Fruit fly (Drosophila melanogaster) whole organism, embryonic: ENCODE results near the gene lawc.

ENCODE experiments used
- CG12155 ChIP-seq: fragments of 200-800 bp; sonication (Bioruptor generic); optimal IDR thresholded peaks from 3 replicates; lab custom pipeline; 2016; ENCODE audit warnings: missing biosample characterization, missing genetic modification characterization
- CG15479 ChIP-seq: fragments of 200-800 bp; sonication (Bioruptor generic); optimal IDR thresholded peaks from 3 replicates; lab custom pipeline; 2019; ENCODE audit warnings: missing biosample characterization, mild to moderate bottlenecking, missing genetic modification characterization, moderate library complexity
- CG4360 ChIP-seq: fragments of 200-800 bp; sonication (Bioruptor generic); IDR thresholded peaks from 2 replicates; pipeline ENCODE4 v1.3.6; 2022; ENCODE audit warnings: missing biosample characterization, missing genetic modification characterization
- CG6854 ChIP-seq: fragments of 200-800 bp; sonication (Bioruptor generic); optimal IDR thresholded peaks from 3 replicates; lab custom pipeline; 2017; ENCODE audit warnings: missing biosample characterization, mild to moderate bottlenecking, missing genetic modification characterization
- CHES-1-like ChIP-seq: fragments of 200-800 bp; sonication (Bioruptor generic); optimal IDR thresholded peaks from 2 replicates; lab custom pipeline; 2016; ENCODE audit warnings: missing biosample characterization, missing genetic modification characterization
- CTCF ChIP-seq: fragments of 200-800 bp; sonication (Bioruptor generic); optimal IDR thresholded peaks from 2 replicates; lab custom pipeline; 2017; ENCODE audit warnings: missing biosample characterization, mild to moderate bottlenecking, missing genetic modification characterization, moderate library complexity
- Gug ChIP-seq: fragments of 200-800 bp; sonication (Bioruptor generic); IDR thresholded peaks from 4 replicates; pipeline ENCODE4 v1.3.6; 2022; ENCODE audit warnings: missing biosample characterization, missing genetic modification characterization
- HmgZ ChIP-seq: fragments of 200-800 bp; sonication (Bioruptor generic); optimal IDR thresholded peaks from 2 replicates; lab custom pipeline; 2018; ENCODE audit warnings: missing biosample characterization, mild to moderate bottlenecking, missing genetic modification characterization
- Ssrp ChIP-seq: fragments of 200-800 bp; sonication (Bioruptor generic); optimal IDR thresholded peaks from 2 replicates; lab custom pipeline; 2018; ENCODE audit warnings: missing biosample characterization, mild to moderate bottlenecking, missing genetic modification characterization, moderate library complexity
- bab2 ChIP-seq: fragments of 200-800 bp; sonication (Bioruptor generic); optimal IDR thresholded peaks from 2 replicates; lab custom pipeline; 2016; ENCODE audit warnings: missing biosample characterization, missing genetic modification characterization
- sens-2 ChIP-seq: fragments of 200-800 bp; sonication (Bioruptor generic); IDR thresholded peaks from 2 replicates; pipeline ENCODE4 v1.3.6; 2022; ENCODE audit warnings: missing biosample characterization, missing genetic modification characterization
- sr ChIP-seq: fragments of 200-800 bp; sonication (Bioruptor generic); IDR thresholded peaks from 3 replicates; pipeline ENCODE4 v1.3.6; 2022; ENCODE audit warnings: missing biosample characterization, missing genetic modification characterization
- unpg ChIP-seq: fragments of 200-800 bp; sonication (Bioruptor generic); optimal IDR thresholded peaks from 3 replicates; lab custom pipeline; 2018; ENCODE audit warnings: missing biosample characterization, mild to moderate bottlenecking, missing genetic modification characterization, moderate library complexity

DNA sequence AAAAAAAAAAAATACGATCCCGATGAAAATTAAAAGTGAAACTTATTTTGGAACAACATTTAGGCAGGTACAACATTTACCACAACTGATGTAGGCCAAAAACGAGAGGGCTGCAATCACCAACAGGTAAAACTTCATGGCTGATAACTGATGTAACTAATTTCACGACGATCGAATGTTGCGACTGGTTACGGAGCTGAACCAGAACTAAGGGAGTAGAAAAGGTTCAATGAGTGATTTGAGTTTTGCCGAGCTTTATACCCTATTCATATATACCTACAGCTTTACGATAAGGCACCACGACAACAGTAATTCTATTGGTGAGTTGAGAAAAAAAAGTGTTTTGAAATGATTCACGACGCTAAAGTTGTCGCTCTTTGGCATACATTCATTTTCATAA is 49.2 kb upstream of the lawc start, which contains the start of gene CG15347:
- TF ChIP-seq sens-2 (GFP tag; lab: Robert Waterston, UW) (no peak), bab2 (GFP tag; lab: Kevin White, UChicago) (no peak), CHES-1-like (no peak), Gug (GFP tag; lab: Robert Waterston, UW) (no peak), unpg (GFP tag; lab: Kevin White, UChicago) (no peak), CG4360 (GFP tag; lab: Robert Waterston, UW) (no peak), CG15479 (GFP tag; lab: Kevin White, UChicago) (no peak), CG6854 (GFP tag; lab: Kevin White, UChicago) (no peak), CG12155 (GFP tag; lab: Kevin White, UChicago) (no peak), sr (GFP tag; lab: Robert Waterston, UW) (no peak), HmgZ (tag; lab: Kevin White, UChicago) (no peak), CTCF (GFP tag; lab: Kevin White, UChicago) (no peak), Ssrp (tag; lab: Kevin White, UChicago) (no peak)
